Fruit fly (Drosophila melanogaster) whole organism, prepupa: Measurements from ENCODE around the gene CG14960.
A peak's percentile ranks its signal among the peaks of the same experiment; 100 is the strongest.

Experiments used
- CG10669 ChIP-seq: fragments of 200-800 bp; sonication (Bioruptor generic); optimal IDR thresholded peaks from 3 replicates; lab custom pipeline; 2018; ENCODE audit warnings: missing biosample characterization, mild to moderate bottlenecking, missing genetic modification characterization, moderate library complexity
- CG11762 ChIP-seq: fragments of 200-800 bp; sonication (Bioruptor generic); optimal IDR thresholded peaks from 3 replicates; lab custom pipeline; 2016; ENCODE audit warnings: missing biosample characterization, missing genetic modification characterization; ENCODE audit not compliant: insufficient read depth
- CG11902 ChIP-seq: fragments of 200-800 bp; sonication (Bioruptor generic); optimal IDR thresholded peaks from 3 replicates; lab custom pipeline; 2016; ENCODE audit warnings: missing biosample characterization, missing genetic modification characterization
- CG15336 ChIP-seq: fragments of 200-800 bp; sonication (Bioruptor generic); IDR thresholded peaks from 2 replicates; pipeline ENCODE4 v1.3.6; 2022; ENCODE audit warnings: missing biosample characterization, missing genetic modification characterization
- CG16779 ChIP-seq: fragments of 200-800 bp; sonication (Bioruptor generic); optimal IDR thresholded peaks from 3 replicates; lab custom pipeline; 2017; ENCODE audit warnings: missing biosample characterization, mild to moderate bottlenecking, missing genetic modification characterization
- CG3032 ChIP-seq: fragments of 200-800 bp; optimal IDR thresholded peaks from 2 replicates; lab custom pipeline; 2019; ENCODE audit warnings: missing biosample characterization, mild to moderate bottlenecking, missing genetic modification characterization, moderate library complexity
- CG31627 ChIP-seq: fragments of 200-800 bp; sonication (Bioruptor generic); optimal IDR thresholded peaks from 3 replicates; lab custom pipeline; 2016; ENCODE audit warnings: missing biosample characterization, missing genetic modification characterization
- CG32006 ChIP-seq: fragments of 200-800 bp; sonication (Bioruptor generic); optimal IDR thresholded peaks from 3 replicates; lab custom pipeline; 2017; ENCODE audit warnings: missing biosample characterization, mild to moderate bottlenecking, missing genetic modification characterization
- CG34406 ChIP-seq: fragments of 200-800 bp; sonication (Bioruptor generic); optimal IDR thresholded peaks from 3 replicates; lab custom pipeline; 2016; ENCODE audit warnings: missing biosample characterization, missing genetic modification characterization
- CG3919 ChIP-seq: fragments of 200-800 bp; sonication (Bioruptor generic); optimal IDR thresholded peaks from 3 replicates; lab custom pipeline; 2016; ENCODE audit warnings: missing biosample characterization, missing genetic modification characterization
- CG6163 ChIP-seq: fragments of 200-800 bp; sonication (Bioruptor generic); IDR thresholded peaks from 3 replicates; pipeline ENCODE4 v1.3.6; 2022; ENCODE audit warnings: missing biosample characterization, missing genetic modification characterization
- CG6276 ChIP-seq: fragments of 200-800 bp; sonication (Bioruptor generic); optimal IDR thresholded peaks from 2 replicates; lab custom pipeline; 2017; ENCODE audit warnings: missing biosample characterization, mild to moderate bottlenecking, missing genetic modification characterization
- CG6792 ChIP-seq: fragments of 200-800 bp; sonication (Bioruptor generic); optimal IDR thresholded peaks from 3 replicates; lab custom pipeline; 2016; ENCODE audit warnings: missing biosample characterization, missing genetic modification characterization
- CG6808 ChIP-seq: fragments of 200-800 bp; sonication (Bioruptor generic); optimal IDR thresholded peaks from 3 replicates; lab custom pipeline; 2017; ENCODE audit warnings: missing biosample characterization, missing genetic modification characterization, mild to moderate bottlenecking, moderate library complexity, missing genetic modification reagents
- CG6854 ChIP-seq: fragments of 200-800 bp; sonication (Bioruptor generic); optimal IDR thresholded peaks from 2 replicates; lab custom pipeline; 2017; ENCODE audit warnings: missing biosample characterization, mild to moderate bottlenecking, missing genetic modification characterization
- CG7368 ChIP-seq: fragments of 200-800 bp; sonication (Bioruptor generic); optimal IDR thresholded peaks from 3 replicates; lab custom pipeline; 2016; ENCODE audit warnings: missing biosample characterization, missing genetic modification characterization
- CG8119 ChIP-seq: fragments of 200-800 bp; sonication (Bioruptor generic); IDR thresholded peaks from 3 replicates; pipeline ENCODE4 v1.3.6; 2022; ENCODE audit warnings: missing biosample characterization, missing genetic modification characterization
- CG8319 ChIP-seq: fragments of 200-800 bp; sonication (Bioruptor generic); optimal IDR thresholded peaks from 3 replicates; lab custom pipeline; 2016; ENCODE audit warnings: missing biosample characterization, missing genetic modification characterization
- CG8632 ChIP-seq: fragments of 200-800 bp; sonication (Bioruptor generic); optimal IDR thresholded peaks from 3 replicates; lab custom pipeline; 2016; ENCODE audit warnings: missing biosample characterization, missing genetic modification characterization
- CG9139 ChIP-seq: fragments of 200-800 bp; sonication (Bioruptor generic); optimal IDR thresholded peaks from 3 replicates; lab custom pipeline; 2017; ENCODE audit warnings: missing biosample characterization, mild to moderate bottlenecking, missing genetic modification characterization
- Eip75B ChIP-seq: fragments of 200-800 bp; sonication (Bioruptor generic); optimal IDR thresholded peaks from 3 replicates; lab custom pipeline; 2016; ENCODE audit warnings: missing biosample characterization, missing genetic modification characterization
- Ets21C ChIP-seq: fragments of 200-800 bp; sonication (Bioruptor generic); optimal IDR thresholded peaks from 3 replicates; lab custom pipeline; 2016; ENCODE audit warnings: missing biosample characterization, missing genetic modification characterization
- Ets96B ChIP-seq: fragments of 200-800 bp; optimal IDR thresholded peaks from 2 replicates; lab custom pipeline; 2019; ENCODE audit warnings: missing biosample characterization, mild to moderate bottlenecking, missing genetic modification characterization, moderate library complexity
- Gug ChIP-seq: fragments of 200-800 bp; sonication (Bioruptor generic); IDR thresholded peaks from 2 replicates; pipeline ENCODE4 v1.3.6; 2022; ENCODE audit warnings: missing biosample characterization, missing genetic modification characterization
- Lpt ChIP-seq: fragments of 200-800 bp; sonication (Bioruptor generic); optimal IDR thresholded peaks from 3 replicates; lab custom pipeline; 2016; ENCODE audit warnings: missing biosample characterization, missing genetic modification characterization
- Met ChIP-seq: fragments of 200-800 bp; sonication (Bioruptor generic); optimal IDR thresholded peaks from 3 replicates; lab custom pipeline; 2016; ENCODE audit warnings: missing biosample characterization, missing genetic modification characterization
- OdsH ChIP-seq: fragments of 200-800 bp; sonication (Bioruptor generic); optimal IDR thresholded peaks from 3 replicates; lab custom pipeline; 2016; ENCODE audit warnings: missing biosample characterization, missing genetic modification characterization
- Smox ChIP-seq: fragments of 200-800 bp; sonication (Bioruptor generic); optimal IDR thresholded peaks from 3 replicates; lab custom pipeline; 2016; ENCODE audit warnings: missing biosample characterization, missing genetic modification characterization
- Sox14 ChIP-seq: fragments of 200-800 bp; sonication (Bioruptor generic); optimal IDR thresholded peaks from 3 replicates; lab custom pipeline; 2016; ENCODE audit warnings: missing biosample characterization, missing genetic modification characterization
- Sox15 ChIP-seq: fragments of 200-800 bp; sonication (Bioruptor generic); optimal IDR thresholded peaks from 3 replicates; lab custom pipeline; 2016; ENCODE audit warnings: missing biosample characterization, missing genetic modification characterization
- achi ChIP-seq: fragments of 200-800 bp; sonication (Bioruptor generic); optimal IDR thresholded peaks from 3 replicates; lab custom pipeline; 2016; ENCODE audit warnings: missing biosample characterization, missing genetic modification characterization
- acj6 ChIP-seq: fragments of 200-800 bp; sonication (Bioruptor generic); optimal IDR thresholded peaks from 3 replicates; lab custom pipeline; 2016; ENCODE audit warnings: missing biosample characterization, missing genetic modification characterization
- dac ChIP-seq: fragments of 200-800 bp; sonication (Bioruptor generic); optimal IDR thresholded peaks from 2 replicates; lab custom pipeline; 2017; ENCODE audit warnings: missing biosample characterization, mild to moderate bottlenecking, missing genetic modification characterization
- eg ChIP-seq: fragments of 200-800 bp; sonication (Bioruptor generic); IDR thresholded peaks from 3 replicates; pipeline ENCODE4 v1.3.6; 2022; ENCODE audit warnings: missing biosample characterization, missing genetic modification characterization
- fd59A ChIP-seq: fragments of 200-800 bp; sonication (Bioruptor generic); optimal IDR thresholded peaks from 2 replicates; lab custom pipeline; 2017; ENCODE audit warnings: missing biosample characterization, mild to moderate bottlenecking, missing genetic modification characterization, missing genetic modification reagents
- fd85E ChIP-seq: fragments of 200-800 bp; sonication (Bioruptor generic); optimal IDR thresholded peaks from 3 replicates; lab custom pipeline; 2016; ENCODE audit warnings: missing biosample characterization, missing genetic modification characterization
- fkh ChIP-seq: fragments of 200-800 bp; sonication (Bioruptor generic); optimal IDR thresholded peaks from 3 replicates; lab custom pipeline; 2017; ENCODE audit warnings: missing biosample characterization, mild to moderate bottlenecking, missing genetic modification characterization, moderate library complexity
- lz ChIP-seq: fragments of 200-800 bp; sonication (Bioruptor generic); optimal IDR thresholded peaks from 3 replicates; lab custom pipeline; 2016; ENCODE audit warnings: missing biosample characterization, missing genetic modification characterization
- net ChIP-seq: fragments of 200-800 bp; sonication (Bioruptor generic); optimal IDR thresholded peaks from 3 replicates; lab custom pipeline; 2016; ENCODE audit warnings: missing biosample characterization, missing genetic modification characterization
- pdm3 ChIP-seq: fragments of 200-800 bp; sonication (Bioruptor generic); optimal IDR thresholded peaks from 3 replicates; lab custom pipeline; 2016; ENCODE audit warnings: missing biosample characterization, missing genetic modification characterization
- salr ChIP-seq, 2 experiments: fragments of 200-800 bp; sonication (Bioruptor generic); optimal IDR thresholded peaks; 3 replicates each; lab custom pipeline; 2016 to 2018; ENCODE audit warnings: missing biosample characterization in 2 of 2, missing genetic modification characterization in 2 of 2, mild to moderate bottlenecking in 1 of 2
- spab ChIP-seq: fragments of 200-800 bp; sonication (Bioruptor generic); optimal IDR thresholded peaks from 2 replicates; lab custom pipeline; 2017; ENCODE audit warnings: missing biosample characterization, mild to moderate bottlenecking, missing genetic modification characterization, missing genetic modification reagents
- ss ChIP-seq, 2 experiments: fragments of 200-800 bp; sonication (Bioruptor generic); optimal IDR thresholded peaks; 2 replicates in 1 of 2; 3 replicates in 1 of 2; lab custom pipeline; 2017 to 2018; ENCODE audit warnings: mild to moderate bottlenecking in 2 of 2, missing biosample characterization in 2 of 2, missing genetic modification characterization in 2 of 2, moderate library complexity in 1 of 2
- topi ChIP-seq: fragments of 200-800 bp; sonication (Bioruptor generic); optimal IDR thresholded peaks from 3 replicates; lab custom pipeline; 2016; ENCODE audit warnings: missing biosample characterization, missing genetic modification characterization

The CG14960 gene

dm6 chr3L:3303087-3303526 lies 32.3 kb downstream of the CG14960 start, which contains the start of gene CG14968 (continued):
- peak; percentile 91 for TF ChIP-seq CG7368 (GFP tag; lab: Kevin White, UChicago)
- peak; percentile 93 for TF ChIP-seq lz
- TF ChIP-seq Met (GFP tag; lab: Kevin White, UChicago): peak; percentile 92
- TF ChIP-seq fkh: peak; percentile 31
- TF ChIP-seq Sox15 (GFP tag; lab: Kevin White, UChicago): peak; percentile 88
- peak; percentile 93 for TF ChIP-seq CG10669 (GFP tag; lab: Kevin White, UChicago)
- TF ChIP-seq CG32006 (GFP tag; lab: Kevin White, UChicago): peak; percentile 93
- peak; percentile 92 for TF ChIP-seq net (GFP tag; lab: Kevin White, UChicago)
- TF ChIP-seq salr (GFP tag; optimal IDR thresholded peaks at IDR 0.05; lab: Kevin White, UChicago): peak; percentile 79 to 80
- peak; percentile 88 for TF ChIP-seq Lpt (GFP tag; lab: Kevin White, UChicago)
- peak; percentile 95 for TF ChIP-seq acj6 (GFP tag; lab: Kevin White, UChicago)
- peak; percentile 87 for TF ChIP-seq Sox14 (GFP tag; lab: Kevin White, UChicago)
- TF ChIP-seq CG8119 (GFP tag; lab: Robert Waterston, UW): peak; percentile 97
- TF ChIP-seq CG6808 (GFP tag; lab: Kevin White, UChicago): peak; percentile 76
- TF ChIP-seq Ets96B (tag; lab: Kevin White, UChicago): peak; percentile 94
- peak; percentile 80 for TF ChIP-seq spab
- TF ChIP-seq Ets21C: peak; percentile 83
- TF ChIP-seq fd85E: peak; percentile 86
- peak; percentile 92 for TF ChIP-seq CG6854 (GFP tag; lab: Kevin White, UChicago)
- peak; percentile 97 for TF ChIP-seq CG15336 (GFP tag; lab: Robert Waterston, UW)
- TF ChIP-seq CG6792: peak; percentile 92
- TF ChIP-seq, all 60 proteins: peak for 59

- TF ChIP-seq Smox (GFP tag; lab: Kevin White, UChicago) (no peak), fd59A (GFP tag; lab: Kevin White, UChicago) (peak; percentile 27), Gug (0 out of 2 replicates have a peak, but pooled peaks have one; percentile 14), dac (no peak), CG3919 (no peak), topi (peak; percentile 15), fkh (no peak), spab (peak; percentile 48), CG3032 (tag; lab: Kevin White, UChicago) (peak; percentile 32), pdm3 (peak; percentile 21), CG10669 (GFP tag; lab: Kevin White, UChicago) (peak; percentile 64), CG8319 (GFP tag; lab: Kevin White, UChicago) (no peak), CG6792 (no peak), Ets96B (tag; lab: Kevin White, UChicago) (peak; percentile 49), CG6163 (GFP tag; lab: Robert Waterston, UW) (peak; percentile 43; the same call in 2 of the 3 replicates), CG8632 (no peak), CG34406 (GFP tag; lab: Kevin White, UChicago) (no peak), net (GFP tag; lab: Kevin White, UChicago) (peak; percentile 34), Met (GFP tag; lab: Kevin White, UChicago) (peak; percentile 46), achi (no peak), OdsH (GFP tag; lab: Kevin White, UChicago) (peak; percentile 16), salr (GFP tag; optimal IDR thresholded peaks at IDR 0.05; lab: Kevin White, UChicago) (peak in 1 of 2 experiments; percentile 11), CG16779 (tag; lab: Kevin White, UChicago) (no peak), CG15336 (GFP tag; lab: Robert Waterston, UW) (0 out of 2 replicates have a peak, but pooled peaks have one; percentile 18), acj6 (GFP tag; lab: Kevin White, UChicago) (peak; percentile 54), CG6276 (GFP tag; lab: Kevin White, UChicago) (peak; percentile 38), CG8119 (GFP tag; lab: Robert Waterston, UW) (peak; percentile 43; the same call in 1 of the 3 replicates), Ets21C (peak; percentile 6), CG9139 (GFP tag; lab: Kevin White, UChicago) (no peak), CG7368 (GFP tag; lab: Kevin White, UChicago) (peak; percentile 15), Eip75B (peak; percentile 35), CG6854 (GFP tag; lab: Kevin White, UChicago) (peak; percentile 52), CG31627 (GFP tag; lab: Kevin White, UChicago) (peak; percentile 38), eg (GFP tag; lab: Robert Waterston, UW) (peak; percentile 46; the same call in 2 of the 3 replicates), ss (GFP tag; optimal IDR thresholded peaks at IDR 0.05; lab: Kevin White, UChicago) (peak; percentile 57 to 58), CG11762 (no peak), CG11902 (peak; percentile 4)
Measured at dm6 chr3L:3303534-3304459, 33.0 kb downstream of the CG14960 start, which contains the start of gene ZnT63C. ZnT63C (plus strand) TSS chr3L:3303708.
